Worm (Caenorhabditis elegans) whole organism, L4 larva: ENCODE results near the gene Y66D12A.21.
A peak's percentile ranks its signal among the peaks of the same experiment; 100 is the strongest.

Experiments
- F37D6.2 ChIP-seq: sonication (generic microtip); optimal IDR thresholded peaks from 2 replicates; lab custom pipeline; 2016; ENCODE audit warnings: mild to moderate bottlenecking, missing genetic modification characterization, missing compliant biosample characterization
- F44E2.7 ChIP-seq: fragments of 200-800 bp; sonication (Bioruptor generic); IDR thresholded peaks from 2 replicates; pipeline ENCODE4 v2.1.2; 2022; ENCODE audit warnings: missing genetic modification characterization, missing compliant biosample characterization
- F49E8.2 ChIP-seq: sonication (generic microtip); optimal IDR thresholded peaks from 2 replicates; lab custom pipeline; 2016; ENCODE audit warnings: missing compliant biosample characterization, mild to moderate bottlenecking, missing genetic modification characterization, borderline replicate concordance
- R02D3.7 ChIP-seq: fragments of 150-350 bp; sonication (generic microtip); optimal IDR thresholded peaks from 3 replicates; lab custom pipeline; 2014; ENCODE audit warnings: missing biosample characterization, missing genetic modification characterization
- Y48G9A.11 ChIP-seq: fragments of 200-800 bp; sonication (Bioruptor generic); IDR thresholded peaks from 2 replicates; pipeline ENCODE4 v1.3.6; 2022; ENCODE audit warnings: missing genetic modification reagents, missing genetic modification characterization, missing compliant biosample characterization
- Y5F2A.4 ChIP-seq: fragments of 200-800 bp; sonication (Bioruptor generic); optimal IDR thresholded peaks from 2 replicates; lab custom pipeline; 2018; ENCODE audit warnings: mild to moderate bottlenecking, missing genetic modification characterization, missing compliant biosample characterization
- Y75B8A.6 ChIP-seq: fragments of 200-800 bp; sonication (Bioruptor generic); IDR thresholded peaks from 2 replicates; pipeline ENCODE4 v1.3.6; 2022; ENCODE audit warnings: missing genetic modification reagents, missing genetic modification characterization, missing compliant biosample characterization
- aha-1 ChIP-seq: fragments of 150-350 bp; peaks from one replicate; lab custom pipeline; 2014; ENCODE audit warnings: missing biosample characterization, missing genetic modification characterization
- aly-2 ChIP-seq: sonication (generic microtip); optimal IDR thresholded peaks from 2 replicates; lab custom pipeline; 2018; ENCODE audit warnings: missing biosample characterization, missing genetic modification characterization
- attf-4 ChIP-seq: sonication (generic microtip); optimal IDR thresholded peaks from 3 replicates; lab custom pipeline; 2017; ENCODE audit warnings: missing biosample characterization, missing genetic modification characterization
- ceh-20 ChIP-seq: fragments of 200-800 bp; sonication (Bioruptor generic); IDR thresholded peaks from 2 replicates; pipeline ENCODE4 v1.3.6; 2022; ENCODE audit warnings: missing genetic modification reagents, missing genetic modification characterization, missing compliant biosample characterization
- ces-1 ChIP-seq: fragments of 150-350 bp; sonication (generic microtip); optimal IDR thresholded peaks from 4 replicates; lab custom pipeline; 2014; ENCODE audit warnings: missing biosample characterization, missing genetic modification reagents, missing genetic modification characterization
- cey-2 ChIP-seq: sonication (generic microtip); optimal IDR thresholded peaks from 3 replicates; lab custom pipeline; 2017; ENCODE audit warnings: missing genetic modification characterization, mild to moderate bottlenecking, missing compliant biosample characterization, antibody characterized with exemption, borderline replicate concordance; ENCODE audit not compliant: insufficient read depth
- daf-12 ChIP-seq: fragments of 150-350 bp; optimal IDR thresholded peaks from 2 replicates; lab custom pipeline; 2014; ENCODE audit warnings: missing biosample characterization, missing genetic modification reagents, missing genetic modification characterization
- daf-19 ChIP-seq: fragments of 200-800 bp; sonication (Bioruptor generic); conservative IDR thresholded peaks from 2 replicates; pipeline ENCODE4 v1.3.6; 2022; ENCODE audit warnings: missing genetic modification characterization, missing compliant biosample characterization
- dmd-9 ChIP-seq: fragments of 200-800 bp; sonication (Bioruptor generic); IDR thresholded peaks from 2 replicates; pipeline ENCODE4 v1.3.6; 2022; ENCODE audit warnings: missing genetic modification reagents, missing genetic modification characterization, missing compliant biosample characterization
- dpl-1 ChIP-seq: fragments of 150-350 bp; optimal IDR thresholded peaks from 2 replicates; lab custom pipeline; 2014; ENCODE audit warnings: missing biosample characterization, missing genetic modification reagents, missing genetic modification characterization
- egl-43 ChIP-seq: fragments of 200-800 bp; sonication (Bioruptor generic); IDR thresholded peaks from 2 replicates; pipeline ENCODE4 v1.3.6; 2022; ENCODE audit warnings: missing genetic modification reagents, missing genetic modification characterization, missing compliant biosample characterization
- hlh-30 ChIP-seq: sonication (generic microtip); optimal IDR thresholded peaks from 2 replicates; lab custom pipeline; 2017; ENCODE audit warnings: antibody characterized with exemption, mild to moderate bottlenecking, missing genetic modification characterization, missing compliant biosample characterization; ENCODE audit not compliant: insufficient read depth
- hmg-1.1 ChIP-seq: fragments of 200-800 bp; sonication (Bioruptor generic); IDR thresholded peaks from 2 replicates; pipeline ENCODE4 v1.3.6; 2022; ENCODE audit warnings: missing genetic modification reagents, missing genetic modification characterization, missing compliant biosample characterization
- lin-13 ChIP-seq: fragments of 150-350 bp; optimal IDR thresholded peaks from 2 replicates; lab custom pipeline; 2014; ENCODE audit warnings: missing biosample characterization, missing genetic modification reagents, missing genetic modification characterization
- lin-38 ChIP-seq: fragments of 200-800 bp; sonication (Bioruptor generic); IDR thresholded peaks from 2 replicates; pipeline ENCODE4 v1.3.6; 2022; ENCODE audit warnings: missing genetic modification reagents, missing genetic modification characterization, missing compliant biosample characterization
- mep-1 ChIP-seq: fragments of 150-350 bp; sonication (generic microtip); optimal IDR thresholded peaks from 3 replicates; lab custom pipeline; 2014; ENCODE audit warnings: missing biosample characterization, missing genetic modification characterization
- nhr-10 ChIP-seq: fragments of 150-350 bp; optimal IDR thresholded peaks from 2 replicates; lab custom pipeline; 2014; ENCODE audit warnings: missing biosample characterization, missing genetic modification characterization
- nhr-102 ChIP-seq: sonication (generic microtip); optimal IDR thresholded peaks from 2 replicates; lab custom pipeline; 2016; ENCODE audit warnings: mild to moderate bottlenecking, missing genetic modification characterization, moderate library complexity, missing compliant biosample characterization
- nhr-237 ChIP-seq: sonication (generic microtip); optimal IDR thresholded peaks from 2 replicates; lab custom pipeline; 2017; ENCODE audit warnings: missing biosample characterization, missing genetic modification characterization
- nhr-41 ChIP-seq: fragments of 200-800 bp; sonication (Bioruptor generic); IDR thresholded peaks from 2 replicates; pipeline ENCODE4 v1.3.6; 2022; ENCODE audit warnings: missing genetic modification reagents, missing genetic modification characterization, missing compliant biosample characterization
- nhr-42 ChIP-seq: fragments of 200-800 bp; sonication (Bioruptor generic); IDR thresholded peaks from 2 replicates; pipeline ENCODE4 v1.3.6; 2022; ENCODE audit warnings: missing genetic modification characterization, missing compliant biosample characterization
- nhr-6 ChIP-seq: fragments of 150-350 bp; optimal IDR thresholded peaks from 2 replicates; lab custom pipeline; 2014; ENCODE audit warnings: missing biosample characterization, missing genetic modification characterization
- nhr-76 ChIP-seq: fragments of 150-350 bp; optimal IDR thresholded peaks from 2 replicates; lab custom pipeline; 2014; ENCODE audit warnings: missing biosample characterization, missing genetic modification characterization
- pqm-1 ChIP-seq: sonication (generic microtip); optimal IDR thresholded peaks from 2 replicates; lab custom pipeline; 2017; ENCODE audit warnings: missing biosample characterization, missing genetic modification characterization
- set-16 ChIP-seq: fragments of 200-800 bp; sonication (Bioruptor generic); IDR thresholded peaks from 2 replicates; pipeline ENCODE4 v1.3.6; 2022; ENCODE audit warnings: missing genetic modification reagents, missing genetic modification characterization, missing compliant biosample characterization
- snpc-1.2 ChIP-seq: fragments of 200-800 bp; sonication (Bioruptor generic); IDR thresholded peaks from 2 replicates; pipeline ENCODE4 v1.3.6; 2022; ENCODE audit warnings: missing genetic modification reagents, missing genetic modification characterization, missing compliant biosample characterization
- spr-1 ChIP-seq: sonication (generic microtip); optimal IDR thresholded peaks from 2 replicates; lab custom pipeline; 2016; ENCODE audit warnings: mild to moderate bottlenecking, missing genetic modification characterization, missing compliant biosample characterization
- unc-130 ChIP-seq: sonication (generic microtip); optimal IDR thresholded peaks from 2 replicates; lab custom pipeline; 2016; ENCODE audit warnings: missing genetic modification reagents, missing genetic modification characterization, missing compliant biosample characterization
- zfp-3 ChIP-seq: fragments of 200-800 bp; sonication (Bioruptor generic); conservative IDR thresholded peaks from 2 replicates; pipeline ENCODE4 v1.3.6; 2022; ENCODE audit warnings: missing genetic modification reagents, missing genetic modification characterization, missing compliant biosample characterization
- ztf-11 ChIP-seq: fragments of 150-350 bp; optimal IDR thresholded peaks from 2 replicates; lab custom pipeline; 2014; ENCODE audit warnings: missing biosample characterization, missing genetic modification characterization
- ztf-7 ChIP-seq: fragments of 150-350 bp; optimal IDR thresholded peaks from 2 replicates; lab custom pipeline; 2014; ENCODE audit warnings: missing biosample characterization, missing genetic modification characterization

The Y66D12A.21 gene

DNA sequence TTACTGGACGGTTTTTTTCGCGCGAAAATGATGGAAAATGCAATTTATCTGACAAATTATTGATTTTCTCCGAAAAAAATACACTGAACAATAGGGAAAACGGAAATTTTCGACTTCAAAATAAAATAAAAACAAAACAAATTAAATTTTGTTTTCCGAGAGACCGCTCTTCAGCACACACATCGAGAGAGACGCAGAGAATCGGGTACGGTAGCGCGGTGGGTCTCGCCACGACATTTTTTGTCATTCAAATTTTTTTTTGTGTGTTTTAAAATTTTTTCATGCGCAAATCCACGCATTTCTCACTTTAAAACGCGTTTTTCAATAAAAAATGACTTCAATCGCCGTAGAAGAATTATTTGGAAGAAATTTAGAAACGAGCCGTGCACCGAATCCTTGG is 19.0 kb upstream of the Y66D12A.21 start:
- TF ChIP-seq lin-38, result peak; percentile 61
- TF ChIP-seq nhr-42 (GFP tag; lab: Robert Waterston, UW), result no peak
- no peak for TF ChIP-seq nhr-10 (tag; lab: Kevin White, UChicago)
- TF ChIP-seq attf-4 (tag; lab: Kevin White, UChicago), result no peak
- no peak for TF ChIP-seq hlh-30 (tag; lab: Kevin White, UChicago)
- TF ChIP-seq aly-2 (tag; lab: Kevin White, UChicago), result no peak
- TF ChIP-seq nhr-76 (tag; lab: Kevin White, UChicago), result no peak
- no peak for TF ChIP-seq daf-19 (GFP tag; lab: Robert Waterston, UW)
- no peak for TF ChIP-seq dpl-1 (GFP tag; lab: Kevin White, UChicago)
- peak; percentile 70 for TF ChIP-seq F49E8.2
- TF ChIP-seq nhr-237 (tag; lab: Kevin White, UChicago), result no peak
- TF ChIP-seq F37D6.2 (tag; lab: Kevin White, UChicago), result no peak
- TF ChIP-seq Y48G9A.11, result peak; percentile 41; the same call in 1 of the 2 replicates
- TF ChIP-seq R02D3.7 (tag; lab: Kevin White, UChicago), result no peak
- TF ChIP-seq pqm-1 (tag; lab: Kevin White, UChicago), result no peak
- TF ChIP-seq dmd-9 (GFP tag; lab: Robert Waterston, UW), result no peak
- TF ChIP-seq zfp-3, result no peak
- TF ChIP-seq Y75B8A.6 (GFP tag; lab: Robert Waterston, UW), result no peak
- no peak for TF ChIP-seq nhr-41 (GFP tag; lab: Robert Waterston, UW)
- TF ChIP-seq nhr-6 (tag; lab: Kevin White, UChicago), result no peak
- TF ChIP-seq unc-130 (GFP tag; lab: Kevin White, UChicago), result peak; percentile 23
- no peak for TF ChIP-seq lin-13 (GFP tag; lab: Kevin White, UChicago)

DNA sequence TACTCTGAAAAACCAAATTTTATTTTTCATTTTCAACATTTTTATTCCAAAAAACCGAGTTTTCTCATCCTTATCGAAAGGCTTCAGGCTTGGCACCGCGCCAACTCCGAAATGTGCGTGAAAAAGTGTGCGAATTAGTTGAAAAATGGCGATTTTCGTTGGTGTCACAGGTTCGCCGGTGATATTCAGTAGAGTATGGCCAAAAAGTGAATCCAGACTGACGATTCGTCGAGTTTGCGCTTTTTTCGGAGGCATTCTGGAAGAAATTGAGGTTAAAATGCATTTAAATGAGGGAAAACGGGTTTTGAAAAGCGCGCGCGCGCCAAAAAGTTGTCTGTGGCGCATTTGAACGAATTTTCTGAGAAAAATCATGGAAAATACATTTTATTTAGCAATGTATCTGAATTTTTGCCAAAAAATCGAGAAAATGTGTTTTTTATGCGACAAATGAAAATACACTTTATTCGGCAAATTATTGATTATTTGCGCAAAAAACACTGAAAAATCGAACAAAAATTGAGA is 18.5 kb upstream of the Y66D12A.21 start, which contains the start of the genes Y66D12A.16 and such-1:
TSS of gene Y66D12A.16 (plus strand) at position 51 of the 522 bp plus-strand sequence.
TSS of gene such-1 (minus strand) at position 256 of the 522 bp plus-strand sequence.
- no peak for TF ChIP-seq snpc-1.2 (GFP tag; lab: Robert Waterston, UW)
- no peak for TF ChIP-seq set-16
- no peak for TF ChIP-seq R02D3.7 (tag; lab: Kevin White, UChicago)

DNA sequence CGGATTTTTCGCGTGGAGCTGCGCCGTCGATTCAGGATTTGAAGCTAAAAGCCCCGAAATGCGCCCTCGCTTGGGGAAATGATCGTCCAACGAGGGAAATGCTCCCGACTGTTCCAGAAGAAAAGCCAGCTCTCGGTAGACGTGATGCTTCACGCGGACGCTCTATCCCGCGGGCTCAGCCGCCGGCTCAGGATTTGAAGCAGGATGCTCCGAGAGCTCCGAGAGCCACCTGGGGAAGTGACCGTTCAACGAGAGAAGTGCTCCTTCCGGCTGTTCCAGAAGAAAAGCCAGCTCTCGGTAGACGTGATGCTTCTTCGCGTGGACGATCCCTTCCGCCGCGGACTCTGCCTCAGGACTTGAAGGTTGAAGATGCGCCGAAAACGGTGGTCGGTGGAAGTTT is 5.7 kb upstream of the Y66D12A.21 start:
- peak; percentile 91 for TF ChIP-seq set-16
- TF ChIP-seq spr-1 (tag; lab: Kevin White, UChicago), result no peak
- TF ChIP-seq egl-43 (GFP tag; lab: Robert Waterston, UW), result 0 out of 2 replicates have a peak, but pooled peaks have one; percentile 18

DNA sequence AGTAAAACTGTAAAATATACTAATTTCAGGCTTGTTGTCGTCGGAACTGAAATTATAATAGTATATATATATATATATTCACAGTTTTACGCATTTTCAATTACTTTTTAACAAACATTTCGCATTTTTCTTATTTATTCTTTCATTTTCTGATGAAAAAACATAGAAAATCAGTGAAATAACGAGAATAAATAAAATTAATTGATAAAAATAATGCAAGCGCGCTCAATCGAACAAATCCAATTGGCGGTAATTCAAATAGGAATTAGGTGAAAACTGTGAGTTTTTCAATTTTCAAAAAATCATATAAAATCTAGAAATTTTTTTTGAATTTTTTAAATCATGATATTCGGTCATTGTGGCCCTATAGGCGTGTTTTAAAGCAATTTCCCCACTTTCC is 5.0 kb upstream of the Y66D12A.21 start:
- TF ChIP-seq ztf-7 (tag; lab: Kevin White, UChicago) (no peak), nhr-237 (tag; lab: Kevin White, UChicago) (no peak), hmg-1.1 (GFP tag; lab: Robert Waterston, UW) (no peak), Y5F2A.4 (GFP tag; lab: Kevin White, UChicago) (no peak), set-16 (no peak), nhr-41 (GFP tag; lab: Robert Waterston, UW) (no peak), daf-12 (tag; lab: Kevin White, UChicago) (no peak), cey-2 (tag; lab: Kevin White, UChicago) (no peak), F44E2.7 (GFP tag; lab: Robert Waterston, UW) (no peak), nhr-102 (no peak), snpc-1.2 (GFP tag; lab: Robert Waterston, UW) (no peak), mep-1 (no peak), aly-2 (tag; lab: Kevin White, UChicago) (no peak), aha-1 (no peak), ceh-20 (no peak), R02D3.7 (tag; lab: Kevin White, UChicago) (no peak), ces-1 (no peak), ztf-11 (no peak)
